Comparison of ENCODE assay signal across 4 worm cellular contexts in the genomic region with DNA sequence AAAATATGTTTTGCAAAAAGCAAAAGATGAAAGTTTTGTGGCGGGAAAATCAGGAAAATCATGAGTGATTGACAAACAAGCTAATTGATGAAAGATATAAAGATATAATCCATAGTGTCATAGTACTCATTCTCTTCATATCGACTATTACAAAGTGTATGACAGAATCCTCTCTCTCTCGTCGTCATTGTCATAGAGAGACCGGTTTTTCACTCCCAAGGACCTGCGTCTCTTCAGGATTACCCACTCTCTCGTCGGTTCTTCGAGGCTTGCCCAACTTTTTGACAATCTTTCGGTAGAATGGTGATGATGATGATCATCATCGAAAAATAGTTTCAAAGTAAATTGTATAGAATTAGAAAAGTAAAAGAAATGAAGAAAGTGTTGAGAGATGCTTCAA.
A peak's percentile ranks its signal among the peaks of the same experiment; 100 is the strongest.
TF ChIP-seq lines count a peak whose summit lies in the region.

No protein-coding gene starts in this region.

TF ChIP-seq in whole organism, L1 larva, 84 proteins besides CTCF, POLR2A, EP300 and RAD21 (continued from another document):
- TF ChIP-seq nhr-90 (tag; optimal IDR thresholded peaks at IDR 0.05; lab: Kevin White, UChicago; ENCODE audit: poor library complexity) (peak; percentile 62), nhr-20 (tag; optimal IDR thresholded peaks at IDR 0.05; lab: Kevin White, UChicago) (peak; percentile 74), swsn-7 (tag; optimal IDR thresholded peaks at IDR 0.05; lab: Kevin White, UChicago) (peak; percentile 22), lin-13 (GFP tag; optimal IDR thresholded peaks at IDR 0.05; lab: Kevin White, UChicago) (no peak), nhr-19 (GFP tag; conservative IDR thresholded peaks at IDR 0.05; lab: Robert Waterston, UW) (peak; percentile 41; the same call in 1 of the 2 replicates), Y116A8C.19 (tag; optimal IDR thresholded peaks at IDR 0.05; lab: Kevin White, UChicago; ENCODE audit: borderline replicate concordance) (no peak), ztf-4 (tag; optimal IDR thresholded peaks at IDR 0.05; lab: Kevin White, UChicago) (peak; percentile 69), nhr-71 (tag; optimal IDR thresholded peaks at IDR 0.05; lab: Kevin White, UChicago) (peak; percentile 74), mep-1 (tag; optimal IDR thresholded peaks at IDR 0.05; lab: Kevin White, UChicago) (peak; percentile 60), lin-35 (GFP tag; optimal IDR thresholded peaks at IDR 0.05; lab: Kevin White, UChicago) (peak in 1 of 2 experiments; percentile 47), dpl-1 (GFP tag; optimal IDR thresholded peaks at IDR 0.05; lab: Kevin White, UChicago) (peak in 1 of 3 experiments; percentile 30), efl-1 (optimal IDR thresholded peaks at IDR 0.05; lab: Kevin White, UChicago) (peak; percentile 5 to 33), efl-1 (GFP tag; optimal IDR thresholded peaks at IDR 0.05 in 1 of 2; lab: Kevin White, UChicago) (peak in 1 of 2 experiments; percentile 91), egl-27 (tag; optimal IDR thresholded peaks at IDR 0.05; lab: Kevin White, UChicago) (no peak), vab-15 (tag; optimal IDR thresholded peaks at IDR 0.05; lab: Kevin White, UChicago) (no peak), pqm-1 (tag; optimal IDR thresholded peaks at IDR 0.05; lab: Kevin White, UChicago) (no peak), hlh-4 (tag; optimal IDR thresholded peaks at IDR 0.05; lab: Kevin White, UChicago) (no peak), ceh-63 (GFP tag; optimal IDR thresholded peaks at IDR 0.05; lab: Kevin White, UChicago) (no peak), sup-37 (GFP tag; optimal IDR thresholded peaks at IDR 0.05; lab: Kevin White, UChicago) (no peak), dsc-1 (tag; optimal IDR thresholded peaks at IDR 0.05; lab: Kevin White, UChicago) (no peak), xbp-1 (tag; optimal IDR thresholded peaks at IDR 0.05; lab: Kevin White, UChicago) (peak; percentile 20), C16A3.4 (tag; optimal IDR thresholded peaks at IDR 0.05; lab: Kevin White, UChicago) (no peak), blmp-1 (tag; optimal IDR thresholded peaks at IDR 0.05; lab: Kevin White, UChicago) (peak; percentile 84), tbx-2 (tag; optimal IDR thresholded peaks at IDR 0.05; lab: Kevin White, UChicago) (peak; percentile 57), aha-1 (tag; optimal IDR thresholded peaks at IDR 0.05; lab: Kevin White, UChicago) (no peak), mdl-1 (tag; optimal IDR thresholded peaks at IDR 0.05; lab: Kevin White, UChicago) (peak in 1 of 2 experiments; percentile 18), nhr-85 (tag; lab: Kevin White, UChicago) (peak; percentile 93), snu-23 (GFP tag; optimal IDR thresholded peaks at IDR 0.05; lab: Kevin White, UChicago) (peak; percentile 79), mef-2 (tag; optimal IDR thresholded peaks at IDR 0.05; lab: Kevin White, UChicago) (no peak), skn-1 (tag; optimal IDR thresholded peaks at IDR 0.05; lab: Kevin White, UChicago) (peak; percentile 24)

TF ChIP-seq in whole organism, L2 larva, 48 proteins besides CTCF, POLR2A, EP300 and RAD21 (continued from another document and continues in another):
- TF ChIP-seq F13H6.1 (tag; optimal IDR thresholded peaks at IDR 0.05; lab: Kevin White, UChicago) (peak; percentile 38), sma-9 (GFP tag; optimal IDR thresholded peaks at IDR 0.05; lab: Kevin White, UChicago) (peak; percentile 54), sma-9 (tag; optimal IDR thresholded peaks at IDR 0.05; lab: Kevin White, UChicago) (no peak), crh-2 (tag; optimal IDR thresholded peaks at IDR 0.05; lab: Kevin White, UChicago) (no peak), ztf-11 (tag; optimal IDR thresholded peaks at IDR 0.05; lab: Kevin White, UChicago) (no peak), ama-1 (optimal IDR thresholded peaks at IDR 0.05; lab: Kevin White, UChicago) (no peak), nhr-129 (tag; optimal IDR thresholded peaks at IDR 0.05; lab: Kevin White, UChicago) (peak; percentile 52), ztf-4 (tag; optimal IDR thresholded peaks at IDR 0.05; lab: Kevin White, UChicago) (no peak), sma-3 (GFP tag; optimal IDR thresholded peaks at IDR 0.05; lab: Kevin White, UChicago) (peak; percentile 68), skn-1 (tag; optimal IDR thresholded peaks at IDR 0.05; lab: Kevin White, UChicago) (no peak), ZK546.5 (tag; optimal IDR thresholded peaks at IDR 0.05; lab: Kevin White, UChicago) (no peak), C34F6.9 (tag; optimal IDR thresholded peaks at IDR 0.05; lab: Kevin White, UChicago) (no peak), Y55F3AM.14 (GFP tag; optimal IDR thresholded peaks at IDR 0.05; lab: Kevin White, UChicago) (no peak), gmeb-1 (tag; optimal IDR thresholded peaks at IDR 0.05; lab: Kevin White, UChicago) (peak; percentile 27), blmp-1 (tag; optimal IDR thresholded peaks at IDR 0.05; lab: Kevin White, UChicago; ENCODE audit: insufficient read depth) (peak; percentile 74), nhr-11 (tag; optimal IDR thresholded peaks at IDR 0.05; lab: Kevin White, UChicago) (no peak), R02D3.7 (tag; optimal IDR thresholded peaks at IDR 0.05; lab: Kevin White, UChicago) (no peak), lin-11 (tag; optimal IDR thresholded peaks at IDR 0.05; lab: Kevin White, UChicago) (no peak), lin-39 (tag; optimal IDR thresholded peaks at IDR 0.05; lab: Kevin White, UChicago) (no peak), zag-1 (tag; optimal IDR thresholded peaks at IDR 0.05; lab: Kevin White, UChicago) (no peak), nhr-237 (tag; optimal IDR thresholded peaks at IDR 0.05; lab: Kevin White, UChicago) (no peak), unc-39 (tag; optimal IDR thresholded peaks at IDR 0.05; lab: Kevin White, UChicago) (no peak), sem-4 (tag; optimal IDR thresholded peaks at IDR 0.05; lab: Kevin White, UChicago) (no peak), ceh-82 (tag; optimal IDR thresholded peaks at IDR 0.05; lab: Kevin White, UChicago) (no peak), fos-1 (tag; optimal IDR thresholded peaks at IDR 0.05; lab: Kevin White, UChicago) (peak; percentile 57), mbf-1 (tag; optimal IDR thresholded peaks at IDR 0.05; lab: Kevin White, UChicago) (no peak), peb-1 (tag; optimal IDR thresholded peaks at IDR 0.05; lab: Kevin White, UChicago) (no peak), nhr-23 (tag; optimal IDR thresholded peaks at IDR 0.05; lab: Kevin White, UChicago) (no peak), nhr-10 (tag; optimal IDR thresholded peaks at IDR 0.05; lab: Kevin White, UChicago) (no peak), nhr-21 (tag; optimal IDR thresholded peaks at IDR 0.05; lab: Kevin White, UChicago) (peak; percentile 71), nhr-25 (tag; optimal IDR thresholded peaks at IDR 0.05; lab: Kevin White, UChicago) (peak; percentile 83), nhr-77 (tag; optimal IDR thresholded peaks at IDR 0.05; lab: Kevin White, UChicago) (no peak), lsy-2 (tag; optimal IDR thresholded peaks at IDR 0.05; lab: Kevin White, UChicago) (peak in 1 of 2 experiments; percentile 46), mdl-1 (tag; optimal IDR thresholded peaks at IDR 0.05; lab: Kevin White, UChicago) (no peak), ceh-16 (tag; optimal IDR thresholded peaks at IDR 0.05; lab: Kevin White, UChicago) (no peak)

TF ChIP-seq in whole organism, L3 larva, 47 proteins besides CTCF, POLR2A, EP300 and RAD21 (continued from another document):
- no peak for TF ChIP-seq egl-27 (tag; optimal IDR thresholded peaks at IDR 0.05; lab: Kevin White, UChicago)
- no peak for TF ChIP-seq pqm-1 (tag; optimal IDR thresholded peaks at IDR 0.05; lab: Kevin White, UChicago)
- TF ChIP-seq ceh-28 (tag; optimal IDR thresholded peaks at IDR 0.05; lab: Kevin White, UChicago), result no peak
- TF ChIP-seq snpc-4 (tag; optimal IDR thresholded peaks at IDR 0.05; lab: Kevin White, UChicago), result no peak
- no peak for TF ChIP-seq ceh-82 (tag; optimal IDR thresholded peaks at IDR 0.05; lab: Kevin White, UChicago)
- no peak for TF ChIP-seq tbx-2 (tag; optimal IDR thresholded peaks at IDR 0.05; lab: Kevin White, UChicago)
- TF ChIP-seq skn-1 (tag; optimal IDR thresholded peaks at IDR 0.05; lab: Kevin White, UChicago), result no peak
- no peak for TF ChIP-seq mml-1 (tag; optimal IDR thresholded peaks at IDR 0.05; lab: Kevin White, UChicago)
- no peak for TF ChIP-seq nhr-11 (tag; optimal IDR thresholded peaks at IDR 0.05; lab: Kevin White, UChicago)
- no peak for TF ChIP-seq lin-15B (tag; optimal IDR thresholded peaks at IDR 0.05; lab: Kevin White, UChicago)

TF ChIP-seq in whole organism, L4 larva, 104 proteins besides CTCF, POLR2A, EP300 and RAD21 (continued from another document):
- peak in 1 of 2 experiments; percentile 32 for TF ChIP-seq lsy-2 (tag; optimal IDR thresholded peaks at IDR 0.05; lab: Kevin White, UChicago)
